Worm (Caenorhabditis elegans): ENCODE results near the gene sod-5.

sod-5 gene

DNA sequence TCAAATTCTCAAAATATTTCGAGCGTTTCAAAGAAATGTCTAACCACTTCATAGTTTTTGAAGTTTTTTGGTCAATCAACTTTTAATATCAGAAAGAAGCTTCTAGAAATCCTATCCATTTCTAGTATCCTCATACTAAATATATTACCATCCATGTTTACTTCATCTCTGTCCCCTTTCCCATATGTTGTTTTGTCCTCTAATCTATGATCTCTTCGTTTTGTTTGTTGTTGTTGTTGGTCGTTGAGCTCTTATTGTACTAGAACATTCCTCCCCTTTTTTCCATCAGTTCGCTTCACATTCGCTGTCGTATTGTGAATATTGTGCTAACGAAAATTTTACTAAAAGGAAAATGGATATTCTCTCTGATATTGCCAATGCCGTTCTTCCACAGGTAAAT is at the start of gene sod-5:
TSS of gene sod-5 (plus strand) at position 301 of the 400 bp plus-strand sequence.
- TF ChIP-seq W03F9.2 (tag; optimal IDR thresholded peaks at IDR 0.05) (no peak), dao-5 (tag; optimal IDR thresholded peaks at IDR 0.05) (no peak), him-1 (tag; optimal IDR thresholded peaks at IDR 0.05) (no peak)

DNA sequence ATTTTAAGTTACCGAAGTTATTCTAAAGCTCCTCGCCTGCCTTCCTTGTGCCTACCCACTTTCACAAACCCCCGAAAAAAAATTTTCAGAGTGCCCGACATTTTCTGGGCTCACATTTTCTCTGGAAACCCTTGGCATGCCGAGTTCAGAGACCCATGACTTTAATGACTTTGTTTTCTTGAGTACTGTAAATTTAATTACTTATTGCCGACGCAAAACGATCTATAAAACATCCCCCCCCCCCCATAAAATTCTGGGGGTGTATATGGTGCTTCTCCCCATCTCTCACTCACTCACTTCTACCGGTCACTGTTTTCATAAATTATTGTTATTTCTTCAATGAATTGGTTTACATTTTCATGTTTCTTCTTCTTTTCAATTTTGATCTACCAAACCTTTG is 49.5 kb upstream of the sod-5 start, which contains the start of gene try-9:
TSS of gene try-9 (plus strand) at position 301 of the 400 bp plus-strand sequence.
- TF ChIP-seq him-1 (tag; optimal IDR thresholded peaks at IDR 0.05) (no peak), dao-5 (tag; optimal IDR thresholded peaks at IDR 0.05) (no peak), W03F9.2 (tag; optimal IDR thresholded peaks at IDR 0.05) (no peak)

- TF ChIP-seq W03F9.2 (tag; optimal IDR thresholded peaks at IDR 0.05) (no peak), dao-5 (tag; optimal IDR thresholded peaks at IDR 0.05) (no peak), him-1 (tag; optimal IDR thresholded peaks at IDR 0.05) (no peak)
These were observed 47.7 kb upstream of the sod-5 start for ce11 chrII:4369715-4370114.

ce11 chrII:4370842-4371241 is 46.6 kb upstream of the sod-5 start:
- TF ChIP-seq him-1 (tag; optimal IDR thresholded peaks at IDR 0.05): no peak
- no peak for TF ChIP-seq W03F9.2 (tag; optimal IDR thresholded peaks at IDR 0.05)
- TF ChIP-seq dao-5 (tag; optimal IDR thresholded peaks at IDR 0.05): no peak

DNA sequence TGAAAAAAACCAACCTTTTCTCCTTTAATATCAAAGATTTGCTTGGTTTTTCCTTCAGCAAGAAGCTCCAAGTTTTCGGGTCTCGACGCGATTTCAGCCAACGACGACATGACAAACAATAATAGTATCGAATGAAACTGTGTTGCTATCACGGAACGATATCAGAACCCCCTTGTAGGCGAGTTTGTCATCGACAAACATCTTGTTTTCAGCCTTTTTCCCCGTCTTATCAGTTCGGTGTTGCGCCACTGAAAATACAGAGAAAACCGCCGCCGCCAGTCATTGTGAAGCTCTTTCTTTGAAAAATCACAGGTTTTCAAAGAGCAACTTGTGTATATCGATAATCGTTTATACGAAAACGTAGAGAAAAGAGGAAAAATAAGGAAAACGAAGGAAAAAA is 45.0 kb upstream of the sod-5 start, which contains the start of gene paic-1:
TSS of gene paic-1 (minus strand) at position 120 of the 400 bp plus-strand sequence.
- TF ChIP-seq dao-5 (tag; optimal IDR thresholded peaks at IDR 0.05) (no peak), W03F9.2 (tag; optimal IDR thresholded peaks at IDR 0.05) (no peak), him-1 (tag; optimal IDR thresholded peaks at IDR 0.05) (no peak)

- TF ChIP-seq dao-5 (tag; optimal IDR thresholded peaks at IDR 0.05): no peak
- TF ChIP-seq W03F9.2 (tag; optimal IDR thresholded peaks at IDR 0.05): no peak
- no peak for TF ChIP-seq him-1 (tag; optimal IDR thresholded peaks at IDR 0.05)
These were observed 44.5 kb upstream of the sod-5 start for ce11 chrII:4372867-4373397.

ce11 chrII:4374885-4375284 is 42.5 kb upstream of the sod-5 start:
- TF ChIP-seq dao-5 (tag; optimal IDR thresholded peaks at IDR 0.05) (no peak), W03F9.2 (tag; optimal IDR thresholded peaks at IDR 0.05) (no peak), him-1 (tag; optimal IDR thresholded peaks at IDR 0.05) (no peak)

DNA sequence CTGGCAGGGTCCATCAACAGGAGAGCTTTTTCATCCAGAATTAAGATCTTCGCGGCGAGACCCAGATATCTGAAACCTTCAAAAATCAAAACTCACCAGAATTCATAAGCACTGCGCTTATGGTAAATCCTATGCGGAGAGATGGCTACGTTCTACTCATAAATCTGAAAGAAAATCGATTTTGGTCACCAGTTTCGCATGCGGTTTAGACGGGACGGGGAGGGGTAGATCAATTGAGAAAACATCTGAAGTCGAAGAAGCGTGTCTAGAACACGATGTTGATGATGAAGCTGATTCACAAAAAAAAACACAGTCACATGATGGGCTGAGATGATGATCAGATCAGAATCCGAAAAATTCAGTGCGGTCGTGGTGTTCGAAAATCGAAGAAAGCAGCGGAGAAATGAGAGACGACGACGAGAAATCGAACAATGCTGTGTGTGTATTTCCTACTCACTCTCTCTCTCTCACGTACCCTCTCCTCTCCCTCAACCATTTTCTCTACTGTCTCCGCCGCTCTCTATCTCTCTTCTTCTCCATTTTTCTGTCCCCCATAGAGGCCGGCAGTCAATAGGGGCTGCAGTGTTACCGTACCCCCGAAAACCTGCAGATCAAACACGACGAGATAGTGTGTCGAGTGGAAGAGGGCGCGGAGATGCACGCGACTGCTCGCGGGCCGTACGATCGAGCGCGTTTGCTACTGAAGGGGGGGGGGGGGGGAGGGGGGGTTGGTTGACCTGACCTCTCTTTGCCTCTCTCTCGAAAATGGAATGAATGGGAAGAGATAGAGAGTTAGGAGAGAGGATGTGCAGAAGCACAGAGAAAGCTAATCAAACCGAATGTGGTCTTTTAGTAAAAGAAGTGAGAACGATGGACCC is 40.9 kb upstream of the sod-5 start, which contains the start of gene ntl-2:
TSS of gene ntl-2 (minus strand) at position 171 of the 878 bp plus-strand sequence.
- TF ChIP-seq him-1 (tag; optimal IDR thresholded peaks at IDR 0.05): peak; percentile 79
- peak; percentile 79 for TF ChIP-seq W03F9.2 (tag; optimal IDR thresholded peaks at IDR 0.05)
- no peak for TF ChIP-seq dao-5 (tag; optimal IDR thresholded peaks at IDR 0.05)

DNA sequence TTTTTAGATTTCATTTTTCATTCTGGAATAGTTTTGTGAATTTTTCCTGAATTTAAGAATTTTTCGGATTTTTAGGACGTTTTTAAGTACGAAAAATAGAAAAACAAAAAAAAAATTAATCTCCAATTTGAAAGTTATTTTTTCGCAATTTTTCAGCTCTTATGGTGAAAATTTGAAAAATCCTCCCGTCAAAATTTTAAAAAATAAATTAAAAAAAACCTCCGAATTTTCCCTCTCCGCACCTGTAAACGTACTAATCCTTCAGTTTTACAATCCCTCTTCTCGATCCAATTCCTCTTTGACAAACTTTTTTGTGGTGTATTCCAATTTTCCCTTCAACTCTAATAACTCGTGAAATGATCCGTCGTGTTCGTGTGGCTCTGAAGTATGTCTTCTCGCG is 39.2 kb upstream of the sod-5 start, which contains the start of gene B0286.1:
TSS of gene B0286.1 (plus strand) at position 301 of the 400 bp plus-strand sequence.
- TF ChIP-seq him-1 (tag; optimal IDR thresholded peaks at IDR 0.05) (no peak), dao-5 (tag; optimal IDR thresholded peaks at IDR 0.05) (no peak), W03F9.2 (tag; optimal IDR thresholded peaks at IDR 0.05) (no peak)

DNA sequence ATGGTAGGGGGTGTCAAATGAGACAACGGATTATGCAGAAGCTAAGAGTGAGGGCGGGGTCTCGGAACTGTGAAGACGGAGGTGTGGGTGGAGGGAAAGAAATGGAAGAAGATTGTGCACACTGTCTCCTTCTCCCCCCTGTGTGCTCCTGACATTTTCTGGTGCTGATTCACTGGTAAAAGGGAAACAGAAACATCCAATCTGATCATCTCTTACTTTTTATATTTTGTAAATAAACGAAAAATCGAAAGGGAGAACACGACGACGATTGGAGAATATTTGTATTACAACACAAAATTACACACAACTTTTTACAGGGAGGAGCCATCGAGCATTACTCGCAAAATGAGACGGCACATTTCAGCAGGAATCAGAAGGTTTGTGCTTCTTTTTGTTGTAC is 34.1 kb upstream of the sod-5 start, which contains the start of gene fkh-6:
TSS of gene fkh-6 (minus strand) at position 101 of the 400 bp plus-strand sequence.
- TF ChIP-seq him-1 (tag; optimal IDR thresholded peaks at IDR 0.05) (no peak), dao-5 (tag; optimal IDR thresholded peaks at IDR 0.05) (no peak), W03F9.2 (tag; optimal IDR thresholded peaks at IDR 0.05) (no peak)

- TF ChIP-seq W03F9.2 (tag; optimal IDR thresholded peaks at IDR 0.05): no peak
- no peak for TF ChIP-seq him-1 (tag; optimal IDR thresholded peaks at IDR 0.05)
- no peak for TF ChIP-seq dao-5 (tag; optimal IDR thresholded peaks at IDR 0.05)
These were observed 26.4 kb upstream of the sod-5 start for ce11 chrII:4391072-4391471.

DNA sequence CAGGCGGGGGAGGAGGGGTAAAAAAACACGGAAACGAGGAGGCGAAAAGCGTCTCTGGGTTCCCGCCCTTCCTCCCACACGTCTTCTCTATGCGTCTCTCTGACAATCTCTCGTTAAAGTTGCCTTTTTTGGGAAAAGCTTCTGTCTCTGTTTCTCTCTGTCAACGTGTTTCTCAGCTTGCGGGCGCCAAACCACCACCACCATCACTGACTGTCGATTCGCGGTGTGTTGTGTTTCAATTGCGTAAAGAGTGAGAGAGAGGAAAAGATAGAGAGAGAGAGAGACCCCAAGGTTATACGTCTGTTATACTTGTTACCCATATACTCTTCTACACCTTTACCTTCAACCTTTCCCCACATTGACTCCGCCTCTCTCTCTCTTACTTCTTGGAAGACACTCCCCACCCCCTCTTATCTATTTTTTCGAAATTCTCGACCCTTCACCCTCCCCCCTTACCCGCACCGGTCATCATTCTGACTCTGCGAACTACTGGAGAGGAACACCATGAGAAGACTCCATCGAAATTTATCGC is 24.8 kb upstream of the sod-5 start, which contains the start of gene mlt-7:
TSS of gene mlt-7 (plus strand) at position 482 of the 532 bp plus-strand sequence.
- no peak for TF ChIP-seq W03F9.2 (tag; optimal IDR thresholded peaks at IDR 0.05)
- no peak for TF ChIP-seq dao-5 (tag; optimal IDR thresholded peaks at IDR 0.05)
- no peak for TF ChIP-seq him-1 (tag; optimal IDR thresholded peaks at IDR 0.05)

DNA sequence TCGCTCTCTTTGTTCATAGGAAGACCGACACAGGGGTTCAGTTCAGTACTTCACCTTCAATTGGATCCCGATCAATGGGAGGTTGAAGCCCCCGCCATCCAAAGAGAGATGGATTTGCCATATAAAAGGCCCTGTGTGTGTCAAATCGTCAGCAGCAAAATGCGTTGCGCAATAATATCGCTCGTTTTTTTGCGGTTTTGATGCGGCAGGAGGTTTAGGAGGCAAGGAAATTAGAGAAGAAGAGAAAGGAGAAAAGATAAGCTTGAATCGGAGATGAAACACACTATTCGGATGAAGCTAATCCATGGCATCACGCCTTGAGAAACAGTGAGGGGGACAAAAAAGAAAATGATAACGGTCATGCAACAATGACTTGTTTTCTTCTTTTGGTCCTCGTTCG is 23.0 kb upstream of the sod-5 start:
- TF ChIP-seq dao-5 (tag; optimal IDR thresholded peaks at IDR 0.05) (no peak), W03F9.2 (tag; optimal IDR thresholded peaks at IDR 0.05) (no peak), him-1 (tag; optimal IDR thresholded peaks at IDR 0.05) (no peak)

ce11 chrII:4405358-4405757 is 12.1 kb upstream of the sod-5 start, which contains the start of gene ZK430.5:
Gene ZK430.5 (plus strand): TSS chrII:4405658.
- TF ChIP-seq W03F9.2 (tag; optimal IDR thresholded peaks at IDR 0.05) (no peak), him-1 (tag; optimal IDR thresholded peaks at IDR 0.05) (no peak), dao-5 (tag; optimal IDR thresholded peaks at IDR 0.05) (no peak)

Data from whole organism, L4/young adult.